Worm (Caenorhabditis elegans) whole organism, L4 larva: Measurements from ENCODE around the gene T04C12.8.

Experiments used
- D1046.2 ChIP-seq: fragments of 200-800 bp; sonication (Bioruptor generic); IDR thresholded peaks from 2 replicates; pipeline ENCODE4 v1.3.6; 2022; ENCODE audit warnings: missing genetic modification characterization, missing compliant biosample characterization
- F49E8.2 ChIP-seq: sonication (generic microtip); optimal IDR thresholded peaks from 2 replicates; lab custom pipeline; 2016; ENCODE audit warnings: missing compliant biosample characterization, mild to moderate bottlenecking, missing genetic modification characterization, borderline replicate concordance
- aha-1 ChIP-seq: fragments of 150-350 bp; peaks from one replicate; lab custom pipeline; 2014; ENCODE audit warnings: missing biosample characterization, missing genetic modification characterization
- ceh-20 ChIP-seq: fragments of 200-800 bp; sonication (Bioruptor generic); IDR thresholded peaks from 2 replicates; pipeline ENCODE4 v1.3.6; 2022; ENCODE audit warnings: missing genetic modification reagents, missing genetic modification characterization, missing compliant biosample characterization
- ctbp-1 ChIP-seq: fragments of 200-800 bp; sonication (Bioruptor generic); IDR thresholded peaks from 2 replicates; pipeline ENCODE4 v1.3.6; 2022; ENCODE audit warnings: missing genetic modification reagents, missing genetic modification characterization, missing compliant biosample characterization
- dpl-1 ChIP-seq: fragments of 150-350 bp; optimal IDR thresholded peaks from 2 replicates; lab custom pipeline; 2014; ENCODE audit warnings: missing biosample characterization, missing genetic modification reagents, missing genetic modification characterization
- duxl-1 ChIP-seq: sonication (generic microtip); optimal IDR thresholded peaks from 2 replicates; lab custom pipeline; 2016; ENCODE audit warnings: mild to moderate bottlenecking, missing genetic modification characterization, moderate library complexity, missing compliant biosample characterization; ENCODE audit not compliant: poor library complexity
- dve-1 ChIP-seq: sonication (generic microtip); optimal IDR thresholded peaks from 2 replicates; lab custom pipeline; 2017; ENCODE audit warnings: antibody characterized with exemption, mild to moderate bottlenecking, missing genetic modification characterization, missing compliant biosample characterization; ENCODE audit not compliant: insufficient read depth
- hlh-11 ChIP-seq: fragments of 200-800 bp; sonication (Bioruptor generic); optimal IDR thresholded peaks from 2 replicates; lab custom pipeline; 2018; ENCODE audit warnings: mild to moderate bottlenecking, missing genetic modification characterization, missing compliant biosample characterization
- mxl-2 ChIP-seq: fragments of 200-800 bp; sonication (Bioruptor generic); conservative IDR thresholded peaks from 2 replicates; pipeline ENCODE4 v1.3.6; 2022; ENCODE audit warnings: missing genetic modification reagents, missing genetic modification characterization, missing compliant biosample characterization
- mxl-3 ChIP-seq: fragments of 200-800 bp; sonication (Bioruptor generic); optimal IDR thresholded peaks from 2 replicates; lab custom pipeline; 2018; ENCODE audit warnings: mild to moderate bottlenecking, missing genetic modification characterization, missing compliant biosample characterization
- php-3 ChIP-seq: fragments of 200-800 bp; sonication (Bioruptor generic); IDR thresholded peaks from 2 replicates; pipeline ENCODE4 v1.3.6; 2022; ENCODE audit warnings: missing genetic modification reagents, missing genetic modification characterization, missing compliant biosample characterization
- rbr-2 ChIP-seq: sonication (generic microtip); optimal IDR thresholded peaks from 2 replicates; lab custom pipeline; 2016; ENCODE audit warnings: missing genotype, missing genetic modification characterization, missing compliant biosample characterization
- snpc-4 ChIP-seq: fragments of 150-350 bp; optimal IDR thresholded peaks from 2 replicates; lab custom pipeline; 2014; ENCODE audit warnings: missing biosample characterization, missing genetic modification characterization
- spr-3 ChIP-seq: fragments of 200-800 bp; sonication (Bioruptor generic); optimal IDR thresholded peaks from 2 replicates; lab custom pipeline; 2018; ENCODE audit warnings: mild to moderate bottlenecking, missing genetic modification characterization, missing compliant biosample characterization
- unc-130 ChIP-seq: sonication (generic microtip); optimal IDR thresholded peaks from 2 replicates; lab custom pipeline; 2016; ENCODE audit warnings: missing genetic modification reagents, missing genetic modification characterization, missing compliant biosample characterization
- unc-62 ChIP-seq, 3 experiments: fragments of 150-350 bp in 1 of 3; sonication (generic microtip); optimal IDR thresholded peaks in 2 of 3; peaks in 1 of 3; 1 replicate in 1 of 3; 2 replicates in 2 of 3; lab custom pipeline; 2014 to 2017; ENCODE audit warnings: missing biosample characterization in 3 of 3, missing genetic modification characterization in 3 of 3, missing genetic modification reagents in 3 of 3, missing genotype in 1 of 3
- vab-7 ChIP-seq: fragments of 200-800 bp; sonication (Bioruptor generic); IDR thresholded peaks from 2 replicates; pipeline ENCODE4 v1.3.6; 2022; ENCODE audit warnings: missing genetic modification reagents, missing genetic modification characterization, missing compliant biosample characterization
- zfp-3 ChIP-seq: fragments of 200-800 bp; sonication (Bioruptor generic); conservative IDR thresholded peaks from 2 replicates; pipeline ENCODE4 v1.3.6; 2022; ENCODE audit warnings: missing genetic modification reagents, missing genetic modification characterization, missing compliant biosample characterization

Gene T04C12.8

DNA sequence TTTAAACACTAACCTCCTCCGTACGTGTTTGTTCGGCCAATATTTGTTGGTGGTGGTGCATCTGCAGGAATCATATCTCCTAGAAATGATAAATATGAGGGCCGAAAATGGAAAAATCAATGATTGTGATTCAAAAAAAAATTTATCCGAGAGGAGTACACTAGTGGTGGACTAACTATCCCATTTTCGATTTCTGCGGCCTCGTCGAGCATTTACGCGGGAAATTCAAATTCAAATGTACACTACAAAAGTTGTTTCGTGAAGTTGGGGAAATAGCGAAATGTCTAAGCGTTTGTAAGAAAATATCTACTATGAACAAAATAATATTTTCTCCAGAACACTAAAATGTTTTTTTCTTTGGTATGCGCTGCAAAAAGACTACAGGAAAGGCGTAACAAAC lies 39.8 kb downstream of the T04C12.8 start (continued):
- TF ChIP-seq mxl-3 (GFP tag; lab: Kevin White, UChicago): peak; percentile 6
- peak; percentile 88 for TF ChIP-seq unc-130 (GFP tag; lab: Kevin White, UChicago)
- peak; percentile 39 for TF ChIP-seq rbr-2
- no peak for TF ChIP-seq D1046.2
- TF ChIP-seq dpl-1 (GFP tag; lab: Kevin White, UChicago): peak; percentile 95
- TF ChIP-seq hlh-11 (tag; lab: Kevin White, UChicago): peak; percentile 2
- peak; percentile 68 for TF ChIP-seq duxl-1 (tag; lab: Kevin White, UChicago)
- TF ChIP-seq F49E8.2 (tag; lab: Kevin White, UChicago): peak; percentile 27
- TF ChIP-seq spr-3 (GFP tag; lab: Kevin White, UChicago): no peak
- TF ChIP-seq dve-1 (tag; lab: Kevin White, UChicago): peak; percentile 42
- TF ChIP-seq php-3 (GFP tag; lab: Robert Waterston, UW): no peak
- TF ChIP-seq zfp-3: 0 out of 2 replicates have a peak, but pooled peaks have one; percentile 49
- TF ChIP-seq mxl-2 (GFP tag; lab: Robert Waterston, UW): no peak
- no peak for TF ChIP-seq ctbp-1 (GFP tag; lab: Robert Waterston, UW)
- TF ChIP-seq ceh-20 (GFP tag; lab: Robert Waterston, UW): no peak

DNA sequence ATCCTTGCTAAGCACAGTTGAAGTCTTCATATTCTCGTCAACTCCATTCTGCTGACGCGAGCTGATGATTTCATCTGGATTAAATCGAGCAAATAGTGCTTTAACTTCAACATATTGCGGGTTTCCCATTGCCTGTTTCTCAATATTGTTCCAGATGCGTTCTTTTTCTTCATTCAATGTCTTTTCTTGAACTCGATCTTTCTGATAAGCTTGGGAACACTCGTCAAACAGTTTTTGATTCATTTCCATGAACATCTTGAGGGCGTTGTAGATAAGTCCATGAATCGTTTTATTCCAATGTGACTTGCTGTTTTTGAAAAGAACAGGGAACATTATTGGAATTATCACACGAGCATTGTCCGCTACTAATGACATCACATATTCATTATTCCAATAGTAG lies 41.4 kb downstream of the T04C12.8 start:
- TF ChIP-seq unc-62 (GFP tag; optimal IDR thresholded peaks at IDR 0.05 in 1 of 2; lab: Kevin White, UChicago): peak in 1 of 2 experiments; percentile 60
- no peak for TF ChIP-seq unc-62 (tag; optimal IDR thresholded peaks at IDR 0.05; lab: Kevin White, UChicago)
- TF ChIP-seq snpc-4 (tag; lab: Kevin White, UChicago): no peak
- peak; percentile 92 for TF ChIP-seq aha-1

DNA sequence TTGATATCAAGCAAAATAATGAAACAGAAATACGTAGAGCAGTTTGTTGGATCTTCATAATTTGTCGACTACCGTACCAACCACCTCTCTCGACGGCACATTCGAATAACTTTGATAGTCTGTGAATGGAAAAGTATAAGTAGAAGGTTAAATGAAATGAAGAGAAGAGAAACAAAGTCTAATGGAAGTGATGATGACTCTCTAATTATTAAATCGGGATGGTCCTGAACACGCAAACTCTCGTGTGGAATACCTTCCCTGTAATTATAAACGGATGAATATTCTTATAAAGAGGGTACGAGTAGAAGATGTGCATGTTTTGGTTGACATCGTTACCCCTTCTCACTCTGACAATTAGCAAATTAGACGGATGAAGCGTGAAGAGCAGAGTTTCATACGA lies 46.3 kb downstream of the T04C12.8 start, which contains the start of the genes C13G3.12 and hot-6:
C13G3.12 (minus strand) TSS at position 101 of the 400 bp plus-strand sequence.
hot-6 (minus strand) TSS at position 121 of the 400 bp plus-strand sequence.
- peak; percentile 86 for TF ChIP-seq aha-1
- TF ChIP-seq vab-7 (GFP tag; lab: Robert Waterston, UW): no peak
